Fruit fly (Drosophila melanogaster) whole organism, prepupa: Measurements from ENCODE around the gene nkd.

Experiments
- Blimp-1 ChIP-seq: fragments of 200-800 bp; sonication (Bioruptor generic); optimal IDR thresholded peaks from 3 replicates; lab custom pipeline; 2017; ENCODE audit warnings: missing biosample characterization, missing genetic modification characterization, mild to moderate bottlenecking, moderate library complexity, missing genetic modification reagents
- CG10631 ChIP-seq: fragments of 200-800 bp; sonication (Bioruptor generic); optimal IDR thresholded peaks from 2 replicates; lab custom pipeline; 2016; ENCODE audit warnings: missing biosample characterization, missing genetic modification characterization
- CG10669 ChIP-seq: fragments of 200-800 bp; sonication (Bioruptor generic); optimal IDR thresholded peaks from 3 replicates; lab custom pipeline; 2018; ENCODE audit warnings: missing biosample characterization, mild to moderate bottlenecking, missing genetic modification characterization, moderate library complexity
- CG11762 ChIP-seq: fragments of 200-800 bp; sonication (Bioruptor generic); optimal IDR thresholded peaks from 3 replicates; lab custom pipeline; 2016; ENCODE audit warnings: missing biosample characterization, missing genetic modification characterization; ENCODE audit not compliant: insufficient read depth
- CG11902 ChIP-seq: fragments of 200-800 bp; sonication (Bioruptor generic); optimal IDR thresholded peaks from 3 replicates; lab custom pipeline; 2016; ENCODE audit warnings: missing biosample characterization, missing genetic modification characterization
- CG15336 ChIP-seq: fragments of 200-800 bp; sonication (Bioruptor generic); IDR thresholded peaks from 2 replicates; pipeline ENCODE4 v1.3.6; 2022; ENCODE audit warnings: missing biosample characterization, missing genetic modification characterization
- CG1621 ChIP-seq: fragments of 200-800 bp; sonication (Bioruptor generic); optimal IDR thresholded peaks from 3 replicates; lab custom pipeline; 2018; ENCODE audit warnings: missing biosample characterization, mild to moderate bottlenecking, missing genetic modification characterization
- CG3032 ChIP-seq: fragments of 200-800 bp; optimal IDR thresholded peaks from 2 replicates; lab custom pipeline; 2019; ENCODE audit warnings: missing biosample characterization, mild to moderate bottlenecking, missing genetic modification characterization, moderate library complexity
- CG34406 ChIP-seq: fragments of 200-800 bp; sonication (Bioruptor generic); optimal IDR thresholded peaks from 3 replicates; lab custom pipeline; 2016; ENCODE audit warnings: missing biosample characterization, missing genetic modification characterization
- CG4318 ChIP-seq: fragments of 200-800 bp; sonication (Bioruptor generic); optimal IDR thresholded peaks from 3 replicates; lab custom pipeline; 2017; ENCODE audit warnings: missing biosample characterization, mild to moderate bottlenecking, missing genetic modification characterization
- CG6163 ChIP-seq: fragments of 200-800 bp; sonication (Bioruptor generic); IDR thresholded peaks from 3 replicates; pipeline ENCODE4 v1.3.6; 2022; ENCODE audit warnings: missing biosample characterization, missing genetic modification characterization
- CG6276 ChIP-seq: fragments of 200-800 bp; sonication (Bioruptor generic); optimal IDR thresholded peaks from 2 replicates; lab custom pipeline; 2017; ENCODE audit warnings: missing biosample characterization, mild to moderate bottlenecking, missing genetic modification characterization
- CG6792 ChIP-seq: fragments of 200-800 bp; sonication (Bioruptor generic); optimal IDR thresholded peaks from 3 replicates; lab custom pipeline; 2016; ENCODE audit warnings: missing biosample characterization, missing genetic modification characterization
- CG6854 ChIP-seq: fragments of 200-800 bp; sonication (Bioruptor generic); optimal IDR thresholded peaks from 2 replicates; lab custom pipeline; 2017; ENCODE audit warnings: missing biosample characterization, mild to moderate bottlenecking, missing genetic modification characterization
- CG7368 ChIP-seq: fragments of 200-800 bp; sonication (Bioruptor generic); optimal IDR thresholded peaks from 3 replicates; lab custom pipeline; 2016; ENCODE audit warnings: missing biosample characterization, missing genetic modification characterization
- CG8119 ChIP-seq: fragments of 200-800 bp; sonication (Bioruptor generic); IDR thresholded peaks from 3 replicates; pipeline ENCODE4 v1.3.6; 2022; ENCODE audit warnings: missing biosample characterization, missing genetic modification characterization
- CG8632 ChIP-seq: fragments of 200-800 bp; sonication (Bioruptor generic); optimal IDR thresholded peaks from 3 replicates; lab custom pipeline; 2016; ENCODE audit warnings: missing biosample characterization, missing genetic modification characterization
- CG9139 ChIP-seq: fragments of 200-800 bp; sonication (Bioruptor generic); optimal IDR thresholded peaks from 3 replicates; lab custom pipeline; 2017; ENCODE audit warnings: missing biosample characterization, mild to moderate bottlenecking, missing genetic modification characterization
- Eip75B ChIP-seq: fragments of 200-800 bp; sonication (Bioruptor generic); optimal IDR thresholded peaks from 3 replicates; lab custom pipeline; 2016; ENCODE audit warnings: missing biosample characterization, missing genetic modification characterization
- Eip78C ChIP-seq: fragments of 200-800 bp; sonication (Bioruptor generic); peaks from one replicate; lab custom pipeline; 2016; ENCODE audit warnings: missing biosample characterization, missing genetic modification characterization
- Eip93F ChIP-seq: fragments of 200-800 bp; sonication (Bioruptor generic); optimal IDR thresholded peaks from 2 replicates; lab custom pipeline; 2016; ENCODE audit warnings: missing biosample characterization, mild to moderate bottlenecking, missing genetic modification characterization
- Ets96B ChIP-seq: fragments of 200-800 bp; optimal IDR thresholded peaks from 2 replicates; lab custom pipeline; 2019; ENCODE audit warnings: missing biosample characterization, mild to moderate bottlenecking, missing genetic modification characterization, moderate library complexity
- Gug ChIP-seq: fragments of 200-800 bp; sonication (Bioruptor generic); IDR thresholded peaks from 2 replicates; pipeline ENCODE4 v1.3.6; 2022; ENCODE audit warnings: missing biosample characterization, missing genetic modification characterization
- Hr38 ChIP-seq: sonication (Bioruptor generic); optimal IDR thresholded peaks from 2 replicates; lab custom pipeline; 2016; ENCODE audit warnings: missing biosample characterization, missing genetic modification characterization
- Hr39 ChIP-seq: fragments of 200-800 bp; sonication (Bioruptor generic); optimal IDR thresholded peaks from 2 replicates; lab custom pipeline; 2016; ENCODE audit warnings: missing biosample characterization, missing genetic modification characterization
- Lpt ChIP-seq: fragments of 200-800 bp; sonication (Bioruptor generic); optimal IDR thresholded peaks from 3 replicates; lab custom pipeline; 2016; ENCODE audit warnings: missing biosample characterization, missing genetic modification characterization
- Met ChIP-seq: fragments of 200-800 bp; sonication (Bioruptor generic); optimal IDR thresholded peaks from 3 replicates; lab custom pipeline; 2016; ENCODE audit warnings: missing biosample characterization, missing genetic modification characterization
- OdsH ChIP-seq: fragments of 200-800 bp; sonication (Bioruptor generic); optimal IDR thresholded peaks from 3 replicates; lab custom pipeline; 2016; ENCODE audit warnings: missing biosample characterization, missing genetic modification characterization
- Smox ChIP-seq: fragments of 200-800 bp; sonication (Bioruptor generic); optimal IDR thresholded peaks from 3 replicates; lab custom pipeline; 2016; ENCODE audit warnings: missing biosample characterization, missing genetic modification characterization
- Sox14 ChIP-seq: fragments of 200-800 bp; sonication (Bioruptor generic); optimal IDR thresholded peaks from 3 replicates; lab custom pipeline; 2016; ENCODE audit warnings: missing biosample characterization, missing genetic modification characterization
- Sox15 ChIP-seq: fragments of 200-800 bp; sonication (Bioruptor generic); optimal IDR thresholded peaks from 3 replicates; lab custom pipeline; 2016; ENCODE audit warnings: missing biosample characterization, missing genetic modification characterization
- achi ChIP-seq: fragments of 200-800 bp; sonication (Bioruptor generic); optimal IDR thresholded peaks from 3 replicates; lab custom pipeline; 2016; ENCODE audit warnings: missing biosample characterization, missing genetic modification characterization
- acj6 ChIP-seq: fragments of 200-800 bp; sonication (Bioruptor generic); optimal IDR thresholded peaks from 3 replicates; lab custom pipeline; 2016; ENCODE audit warnings: missing biosample characterization, missing genetic modification characterization
- cyc ChIP-seq: fragments of 200-800 bp; sonication (Bioruptor generic); optimal IDR thresholded peaks from 3 replicates; lab custom pipeline; 2016; ENCODE audit warnings: missing biosample characterization, missing genetic modification characterization
- dac ChIP-seq: fragments of 200-800 bp; sonication (Bioruptor generic); optimal IDR thresholded peaks from 2 replicates; lab custom pipeline; 2017; ENCODE audit warnings: missing biosample characterization, mild to moderate bottlenecking, missing genetic modification characterization
- dsx ChIP-seq: fragments of 200-800 bp; optimal IDR thresholded peaks from 3 replicates; lab custom pipeline; 2019; ENCODE audit warnings: missing biosample characterization, mild to moderate bottlenecking, missing genetic modification characterization, moderate library complexity; ENCODE audit not compliant: poor library complexity, severe bottlenecking
- eg ChIP-seq: fragments of 200-800 bp; sonication (Bioruptor generic); IDR thresholded peaks from 3 replicates; pipeline ENCODE4 v1.3.6; 2022; ENCODE audit warnings: missing biosample characterization, missing genetic modification characterization
- esn ChIP-seq: fragments of 200-800 bp; sonication (Bioruptor generic); optimal IDR thresholded peaks from 2 replicates; lab custom pipeline; 2016; ENCODE audit warnings: missing biosample characterization, mild to moderate bottlenecking, missing genetic modification characterization, moderate library complexity
- fd59A ChIP-seq: fragments of 200-800 bp; sonication (Bioruptor generic); optimal IDR thresholded peaks from 2 replicates; lab custom pipeline; 2017; ENCODE audit warnings: missing biosample characterization, mild to moderate bottlenecking, missing genetic modification characterization, missing genetic modification reagents
- fd85E ChIP-seq: fragments of 200-800 bp; sonication (Bioruptor generic); optimal IDR thresholded peaks from 3 replicates; lab custom pipeline; 2016; ENCODE audit warnings: missing biosample characterization, missing genetic modification characterization
- fkh ChIP-seq: fragments of 200-800 bp; sonication (Bioruptor generic); optimal IDR thresholded peaks from 3 replicates; lab custom pipeline; 2017; ENCODE audit warnings: missing biosample characterization, mild to moderate bottlenecking, missing genetic modification characterization, moderate library complexity
- lz ChIP-seq: fragments of 200-800 bp; sonication (Bioruptor generic); optimal IDR thresholded peaks from 3 replicates; lab custom pipeline; 2016; ENCODE audit warnings: missing biosample characterization, missing genetic modification characterization
- net ChIP-seq: fragments of 200-800 bp; sonication (Bioruptor generic); optimal IDR thresholded peaks from 3 replicates; lab custom pipeline; 2016; ENCODE audit warnings: missing biosample characterization, missing genetic modification characterization
- pdm3 ChIP-seq: fragments of 200-800 bp; sonication (Bioruptor generic); optimal IDR thresholded peaks from 3 replicates; lab custom pipeline; 2016; ENCODE audit warnings: missing biosample characterization, missing genetic modification characterization
- salr ChIP-seq, 2 experiments: fragments of 200-800 bp; sonication (Bioruptor generic); optimal IDR thresholded peaks; 3 replicates each; lab custom pipeline; 2016 to 2018; ENCODE audit warnings: missing biosample characterization in 2 of 2, missing genetic modification characterization in 2 of 2, mild to moderate bottlenecking in 1 of 2
- ss ChIP-seq, 2 experiments: fragments of 200-800 bp; sonication (Bioruptor generic); optimal IDR thresholded peaks; 2 replicates in 1 of 2; 3 replicates in 1 of 2; lab custom pipeline; 2017 to 2018; ENCODE audit warnings: mild to moderate bottlenecking in 2 of 2, missing biosample characterization in 2 of 2, missing genetic modification characterization in 2 of 2, moderate library complexity in 1 of 2
- topi ChIP-seq: fragments of 200-800 bp; sonication (Bioruptor generic); optimal IDR thresholded peaks from 3 replicates; lab custom pipeline; 2016; ENCODE audit warnings: missing biosample characterization, missing genetic modification characterization
- vri ChIP-seq: fragments of 200-800 bp; sonication (Bioruptor generic); optimal IDR thresholded peaks from 3 replicates; lab custom pipeline; 2016; ENCODE audit warnings: missing biosample characterization, mild to moderate bottlenecking, missing genetic modification characterization

The nkd gene

dm6 chr3L:19016805-19017161 lies 28.5 kb downstream of the nkd start:
- TF ChIP-seq Hr38 (GFP tag; lab: Kevin White, UChicago) (no peak), Met (GFP tag; lab: Kevin White, UChicago) (no peak), Eip78C (GFP tag; lab: Kevin White, UChicago) (no peak), vri (GFP tag; lab: Kevin White, UChicago) (no peak)

dm6 chr3L:19016133-19016804 lies 29.0 kb downstream of the nkd start:
- TF ChIP-seq net (GFP tag; lab: Kevin White, UChicago): peak; percentile 69
- peak; percentile 47 for TF ChIP-seq lz (GFP tag; lab: Kevin White, UChicago)
- TF ChIP-seq fkh (GFP tag; lab: Kevin White, UChicago): no peak
- TF ChIP-seq Sox14 (GFP tag; lab: Kevin White, UChicago): peak; percentile 70
- TF ChIP-seq fd59A (GFP tag; lab: Kevin White, UChicago): peak; percentile 69
- TF ChIP-seq OdsH (GFP tag; lab: Kevin White, UChicago): peak; percentile 77
- no peak for TF ChIP-seq CG9139
- TF ChIP-seq CG34406: peak; percentile 59
- peak; percentile 48 for TF ChIP-seq CG11762 (GFP tag; lab: Kevin White, UChicago)
- TF ChIP-seq Lpt (GFP tag; lab: Kevin White, UChicago): peak; percentile 66
- TF ChIP-seq Gug: peak; percentile 31; the same call in 1 of the 2 replicates
- peak; percentile 61 for TF ChIP-seq Met (GFP tag; lab: Kevin White, UChicago)
- TF ChIP-seq Sox15 (GFP tag; lab: Kevin White, UChicago): peak; percentile 47
- peak; percentile 13 for TF ChIP-seq CG11902 (GFP tag; lab: Kevin White, UChicago)
- TF ChIP-seq ss (GFP tag; optimal IDR thresholded peaks at IDR 0.05; lab: Kevin White, UChicago): peak; percentile 46 to 56
- peak; percentile 45 for TF ChIP-seq CG6792 (GFP tag; lab: Kevin White, UChicago)
- TF ChIP-seq CG10669 (GFP tag; lab: Kevin White, UChicago): peak; percentile 71
- peak; percentile 54 for TF ChIP-seq topi (GFP tag; lab: Kevin White, UChicago)
- TF ChIP-seq achi (GFP tag; lab: Kevin White, UChicago): peak; percentile 56
- peak; percentile 61 for TF ChIP-seq dsx (GFP tag; lab: Kevin White, UChicago)
- TF ChIP-seq eg (GFP tag; lab: Robert Waterston, UW): peak; percentile 36; the same call in 1 of the 3 replicates
- TF ChIP-seq CG1621: no peak
- TF ChIP-seq CG7368 (GFP tag; lab: Kevin White, UChicago): peak; percentile 17
- peak; percentile 62 for TF ChIP-seq acj6 (GFP tag; lab: Kevin White, UChicago)
- TF ChIP-seq Eip75B: peak; percentile 32
- TF ChIP-seq CG4318: peak; percentile 45
- TF ChIP-seq vri (GFP tag; lab: Kevin White, UChicago): peak; percentile 10
- TF ChIP-seq esn (GFP tag; lab: Kevin White, UChicago): peak; percentile 58
- peak; percentile 76 for TF ChIP-seq CG8119 (GFP tag; lab: Robert Waterston, UW)
- TF ChIP-seq CG10631: peak; percentile 68
- peak; percentile 15 for TF ChIP-seq cyc (GFP tag; lab: Kevin White, UChicago)
- peak; percentile 65 for TF ChIP-seq CG6276 (GFP tag; lab: Kevin White, UChicago)
- TF ChIP-seq fd85E (GFP tag; lab: Kevin White, UChicago): peak; percentile 14
- peak; percentile 20 for TF ChIP-seq dac (GFP tag; lab: Kevin White, UChicago)
- peak; percentile 43 for TF ChIP-seq Hr39 (GFP tag; lab: Kevin White, UChicago)
- peak; percentile 54 for TF ChIP-seq CG8632 (GFP tag; lab: Kevin White, UChicago)
- no peak for TF ChIP-seq CG6854 (GFP tag; lab: Kevin White, UChicago)
- peak; percentile 67 for TF ChIP-seq CG3032
- peak in 1 of 2 experiments; percentile 66 for TF ChIP-seq salr (GFP tag; optimal IDR thresholded peaks at IDR 0.05; lab: Kevin White, UChicago)
- TF ChIP-seq pdm3 (GFP tag; lab: Kevin White, UChicago): peak; percentile 79
- peak; percentile 78 for TF ChIP-seq Ets96B (tag; lab: Kevin White, UChicago)
- 0 out of 3 replicates have a peak, but pooled peaks have one; percentile 27 for TF ChIP-seq CG6163
- no peak for TF ChIP-seq Eip93F
- no peak for TF ChIP-seq Hr38 (GFP tag; lab: Kevin White, UChicago)
- peak; percentile 78 for TF ChIP-seq CG15336 (GFP tag; lab: Robert Waterston, UW)
- TF ChIP-seq Blimp-1 (GFP tag; lab: Kevin White, UChicago): no peak
- TF ChIP-seq Smox: peak; percentile 29
